Fruit fly (Drosophila melanogaster) whole organism, embryonic: ENCODE measurements around the gene CG6972.

Experiments used
- Blimp-1 ChIP-seq: fragments of 200-800 bp; sonication (Bioruptor generic); optimal IDR thresholded peaks from 3 replicates; lab custom pipeline; 2018; ENCODE audit warnings: missing biosample characterization, missing genetic modification characterization, mild to moderate bottlenecking, moderate library complexity, missing genetic modification reagents
- CG10959 ChIP-seq: fragments of 200-800 bp; sonication (Bioruptor generic); IDR thresholded peaks from 2 replicates; pipeline ENCODE4 v1.3.6; 2022; ENCODE audit warnings: missing biosample characterization, missing genetic modification characterization
- CG11504 ChIP-seq: fragments of 200-800 bp; sonication (Bioruptor generic); optimal IDR thresholded peaks from 3 replicates; lab custom pipeline; 2019; ENCODE audit warnings: missing biosample characterization, mild to moderate bottlenecking, missing genetic modification characterization, moderate library complexity
- CG12071 ChIP-seq: fragments of 200-800 bp; sonication (Bioruptor generic); optimal IDR thresholded peaks from 3 replicates; lab custom pipeline; 2018; ENCODE audit warnings: missing biosample characterization, mild to moderate bottlenecking, missing genetic modification characterization
- CG12104 ChIP-seq: fragments of 200-800 bp; sonication (Bioruptor generic); optimal IDR thresholded peaks from 3 replicates; lab custom pipeline; 2016; ENCODE audit warnings: missing biosample characterization, missing genetic modification characterization
- CG12219 ChIP-seq: fragments of 200-800 bp; sonication (Bioruptor generic); optimal IDR thresholded peaks from 3 replicates; lab custom pipeline; 2018; ENCODE audit warnings: missing biosample characterization, mild to moderate bottlenecking, missing genetic modification characterization
- CG13123 ChIP-seq: fragments of 200-800 bp; sonication (Bioruptor generic); optimal IDR thresholded peaks from 2 replicates; lab custom pipeline; 2016; ENCODE audit warnings: missing biosample characterization, missing genetic modification characterization
- CG14014 ChIP-seq: fragments of 200-800 bp; sonication (Bioruptor generic); IDR thresholded peaks from 2 replicates; pipeline ENCODE4 v1.3.6; 2022; ENCODE audit warnings: missing biosample characterization, missing genetic modification characterization
- CG14050 ChIP-seq: fragments of 200-800 bp; sonication (Bioruptor generic); IDR thresholded peaks from 3 replicates; pipeline ENCODE4 v1.3.6; 2022; ENCODE audit warnings: missing biosample characterization, missing genetic modification characterization
- CG15479 ChIP-seq: fragments of 200-800 bp; sonication (Bioruptor generic); optimal IDR thresholded peaks from 3 replicates; lab custom pipeline; 2019; ENCODE audit warnings: missing biosample characterization, mild to moderate bottlenecking, missing genetic modification characterization, moderate library complexity
- CG15514 ChIP-seq: fragments of 200-800 bp; sonication (Bioruptor generic); optimal IDR thresholded peaks from 3 replicates; lab custom pipeline; 2017; ENCODE audit warnings: missing biosample characterization, missing genetic modification characterization, mild to moderate bottlenecking, moderate library complexity, missing genetic modification reagents
- CG16815 ChIP-seq: fragments of 200-800 bp; sonication (Bioruptor generic); optimal IDR thresholded peaks from 3 replicates; lab custom pipeline; 2017; ENCODE audit warnings: missing biosample characterization, mild to moderate bottlenecking, missing genetic modification characterization
- CG18262 ChIP-seq: fragments of 200-800 bp; optimal IDR thresholded peaks from 3 replicates; lab custom pipeline; 2019; ENCODE audit warnings: missing biosample characterization, mild to moderate bottlenecking, missing genetic modification characterization, moderate library complexity
- CG18476 ChIP-seq: fragments of 200-800 bp; sonication (Bioruptor generic); optimal IDR thresholded peaks from 2 replicates; lab custom pipeline; 2016; ENCODE audit warnings: missing biosample characterization, mild to moderate bottlenecking, missing genetic modification characterization
- CG3407 ChIP-seq: fragments of 200-800 bp; sonication (Bioruptor generic); optimal IDR thresholded peaks from 2 replicates; lab custom pipeline; 2018; ENCODE audit warnings: missing biosample characterization, mild to moderate bottlenecking, missing genetic modification characterization
- CG4328 ChIP-seq: fragments of 200-800 bp; sonication (Bioruptor generic); optimal IDR thresholded peaks from 3 replicates; lab custom pipeline; 2017; ENCODE audit warnings: missing biosample characterization, missing genetic modification reagents, missing genetic modification characterization
- CG4404 ChIP-seq: fragments of 200-800 bp; sonication (Bioruptor generic); IDR thresholded peaks from 2 replicates; pipeline ENCODE4 v1.3.6; 2022; ENCODE audit warnings: missing biosample characterization, missing genetic modification characterization
- CG6175 ChIP-seq: fragments of 200-800 bp; sonication (Bioruptor generic); IDR thresholded peaks from 3 replicates; pipeline ENCODE4 v1.3.6; 2022; ENCODE audit warnings: missing biosample characterization, missing genetic modification characterization
- CG6813 ChIP-seq: fragments of 200-800 bp; sonication (Bioruptor generic); optimal IDR thresholded peaks from 2 replicates; lab custom pipeline; 2017; ENCODE audit warnings: missing biosample characterization, missing genetic modification characterization, mild to moderate bottlenecking, moderate library complexity, missing genetic modification reagents
- CG6854 ChIP-seq: fragments of 200-800 bp; sonication (Bioruptor generic); optimal IDR thresholded peaks from 3 replicates; lab custom pipeline; 2017; ENCODE audit warnings: missing biosample characterization, mild to moderate bottlenecking, missing genetic modification characterization
- CG8089 ChIP-seq: fragments of 200-800 bp; sonication (Bioruptor generic); optimal IDR thresholded peaks from 3 replicates; lab custom pipeline; 2016; ENCODE audit warnings: missing biosample characterization, missing genetic modification characterization
- CG9215 ChIP-seq: fragments of 200-800 bp; sonication (Bioruptor generic); IDR thresholded peaks from 2 replicates; pipeline ENCODE4 v1.3.6; 2022; ENCODE audit warnings: missing biosample characterization, missing genetic modification characterization
- CG9609 ChIP-seq: fragments of 200-800 bp; sonication (Bioruptor generic); optimal IDR thresholded peaks from 3 replicates; lab custom pipeline; 2016; ENCODE audit warnings: missing biosample characterization, missing genetic modification characterization
- CG9797 ChIP-seq: fragments of 200-800 bp; sonication (Bioruptor generic); optimal IDR thresholded peaks from 3 replicates; lab custom pipeline; 2018; ENCODE audit warnings: missing biosample characterization, mild to moderate bottlenecking, missing genetic modification characterization
- CG9932 ChIP-seq: fragments of 200-800 bp; sonication (Bioruptor generic); IDR thresholded peaks from 2 replicates; pipeline ENCODE4 v1.3.6; 2022; ENCODE audit warnings: missing biosample characterization, missing genetic modification characterization
- Ets97D ChIP-seq: fragments of 200-800 bp; sonication (Bioruptor generic); optimal IDR thresholded peaks from 3 replicates; lab custom pipeline; 2016; ENCODE audit warnings: missing biosample characterization, missing genetic modification characterization
- HLH54F ChIP-seq: fragments of 200-800 bp; sonication (Bioruptor generic); optimal IDR thresholded peaks from 3 replicates; lab custom pipeline; 2016; ENCODE audit warnings: missing biosample characterization, missing genetic modification characterization
- Nf-YC ChIP-seq: fragments of 200-800 bp; optimal IDR thresholded peaks from 3 replicates; lab custom pipeline; 2019; ENCODE audit warnings: missing biosample characterization, mild to moderate bottlenecking, missing genetic modification characterization, moderate library complexity
- Opbp ChIP-seq: fragments of 200-800 bp; sonication (Bioruptor generic); IDR thresholded peaks from 3 replicates; pipeline ENCODE4 v1.3.6; 2022; ENCODE audit warnings: missing biosample characterization, missing genetic modification characterization; ENCODE audit not compliant: partially characterized antibody
- Side ChIP-seq: fragments of 200-800 bp; sonication (Bioruptor generic); optimal IDR thresholded peaks from 2 replicates; lab custom pipeline; 2016; ENCODE audit warnings: missing biosample characterization, missing genetic modification characterization
- Sin3A ChIP-seq: fragments of >200 bp; optimal IDR thresholded peaks from 2 replicates; lab custom pipeline; 2018
- Sox102F ChIP-seq: fragments of 200-800 bp; sonication (Bioruptor generic); optimal IDR thresholded peaks from 2 replicates; lab custom pipeline; 2018; ENCODE audit warnings: missing biosample characterization, mild to moderate bottlenecking, missing genetic modification characterization, moderate library complexity
- YL-1 ChIP-seq: fragments of 200-800 bp; sonication (Bioruptor generic); optimal IDR thresholded peaks from 3 replicates; lab custom pipeline; 2017; ENCODE audit warnings: missing biosample characterization, mild to moderate bottlenecking, missing genetic modification characterization
- btn ChIP-seq: fragments of 200-800 bp; sonication (Bioruptor generic); optimal IDR thresholded peaks from 2 replicates; lab custom pipeline; 2016; ENCODE audit warnings: missing biosample characterization, missing genetic modification characterization
- cas ChIP-seq: fragments of 200-800 bp; sonication (Bioruptor generic); IDR thresholded peaks from 2 replicates; pipeline ENCODE4 v1.3.6; 2022; ENCODE audit warnings: missing biosample characterization, missing genetic modification characterization
- disco-r ChIP-seq: fragments of 200-800 bp; sonication (Bioruptor generic); optimal IDR thresholded peaks from 2 replicates; lab custom pipeline; 2016; ENCODE audit warnings: missing biosample characterization, missing genetic modification characterization
- en ChIP-seq: fragments of 200-800 bp; sonication (Bioruptor generic); optimal IDR thresholded peaks from 2 replicates; lab custom pipeline; 2016; ENCODE audit warnings: missing biosample characterization, missing genetic modification characterization
- esg ChIP-seq: fragments of 200-800 bp; sonication (Bioruptor generic); conservative IDR thresholded peaks from 2 replicates; pipeline ENCODE4 v1.3.6; 2022; ENCODE audit warnings: missing biosample characterization, missing genetic modification characterization
- exex ChIP-seq: fragments of 200-800 bp; sonication (Bioruptor generic); optimal IDR thresholded peaks from 4 replicates; lab custom pipeline; 2018; ENCODE audit warnings: missing biosample characterization, mild to moderate bottlenecking, missing genetic modification characterization, moderate library complexity
- gce ChIP-seq: fragments of 200-800 bp; sonication (Bioruptor generic); IDR thresholded peaks from 3 replicates; pipeline ENCODE4 v1.3.6; 2022; ENCODE audit warnings: missing biosample characterization, missing genetic modification characterization
- gcm2 ChIP-seq: fragments of 200-800 bp; sonication (Bioruptor generic); optimal IDR thresholded peaks from 2 replicates; lab custom pipeline; 2016; ENCODE audit warnings: missing biosample characterization, missing genetic modification characterization
- ind ChIP-seq: fragments of 200-800 bp; sonication (Bioruptor generic); optimal IDR thresholded peaks from 3 replicates; lab custom pipeline; 2016; ENCODE audit warnings: missing biosample characterization, missing genetic modification characterization
- lmd ChIP-seq: fragments of 200-800 bp; sonication (Bioruptor generic); IDR thresholded peaks from 2 replicates; pipeline ENCODE4 v1.3.6; 2022; ENCODE audit warnings: missing biosample characterization, missing genetic modification characterization
- pita ChIP-seq: fragments of 200-800 bp; sonication (Bioruptor generic); optimal IDR thresholded peaks from 2 replicates; lab custom pipeline; 2017; ENCODE audit warnings: missing biosample characterization, mild to moderate bottlenecking, missing genetic modification characterization
- run ChIP-seq: fragments of 200-800 bp; sonication (Bioruptor generic); optimal IDR thresholded peaks from 3 replicates; lab custom pipeline; 2018; ENCODE audit warnings: missing biosample characterization, mild to moderate bottlenecking, missing genetic modification characterization
- sisA ChIP-seq: fragments of 200-800 bp; sonication (Bioruptor generic); IDR thresholded peaks from 2 replicates; pipeline ENCODE4 v1.3.6; 2022; ENCODE audit warnings: missing biosample characterization, missing genetic modification characterization
- slbo ChIP-seq: fragments of 200-800 bp; sonication (Bioruptor generic); IDR thresholded peaks from 2 replicates; pipeline ENCODE4 v1.3.6; 2022; ENCODE audit warnings: missing biosample characterization, missing genetic modification characterization
- sqz ChIP-seq: fragments of 200-800 bp; sonication (Bioruptor generic); optimal IDR thresholded peaks from 3 replicates; lab custom pipeline; 2018; ENCODE audit warnings: missing biosample characterization, mild to moderate bottlenecking, missing genetic modification characterization
- tio ChIP-seq: fragments of 200-800 bp; sonication (Bioruptor generic); optimal IDR thresholded peaks from 2 replicates; lab custom pipeline; 2017; ENCODE audit warnings: missing biosample characterization, missing genetic modification characterization, inconsistent platforms
- trem ChIP-seq: fragments of 200-800 bp; optimal IDR thresholded peaks from 3 replicates; lab custom pipeline; 2019; ENCODE audit warnings: missing biosample characterization, mild to moderate bottlenecking, missing genetic modification characterization, moderate library complexity
- tup ChIP-seq: fragments of 200-800 bp; sonication (Bioruptor generic); optimal IDR thresholded peaks from 2 replicates; lab custom pipeline; 2016; ENCODE audit warnings: missing biosample characterization, mild to moderate bottlenecking, missing genetic modification characterization, moderate library complexity
- zfh1 ChIP-seq: fragments of 200-800 bp; sonication (Bioruptor generic); IDR thresholded peaks from 3 replicates; pipeline ENCODE4 v1.3.6; 2022; ENCODE audit warnings: missing biosample characterization, missing genetic modification characterization

The CG6972 gene

dm6 chr3R:22747423-22748090 lies 45.8 kb downstream of the CG6972 start, which contains the start of gene CG17141 (continued):
- no peak for TF ChIP-seq CG11504 (tag; lab: Kevin White, UChicago)
- no peak for TF ChIP-seq Nf-YC (tag; lab: Kevin White, UChicago)
- TF ChIP-seq CG16815 (GFP tag; lab: Kevin White, UChicago) = no peak
- no peak for TF ChIP-seq pita (GFP tag; lab: Kevin White, UChicago)
- TF ChIP-seq CG9609 (GFP tag; lab: Kevin White, UChicago) = no peak
- TF ChIP-seq en (GFP tag; lab: Kevin White, UChicago) = no peak
- TF ChIP-seq HLH54F (GFP tag; lab: Kevin White, UChicago) = no peak
- no peak for TF ChIP-seq Sox102F (GFP tag; lab: Kevin White, UChicago)
- no peak for TF ChIP-seq CG6813 (GFP tag; lab: Kevin White, UChicago)
- no peak for TF ChIP-seq CG14014 (GFP tag; lab: Robert Waterston, UW)
- no peak for TF ChIP-seq Opbp
- TF ChIP-seq CG4328 (GFP tag; lab: Kevin White, UChicago) = no peak
- peak; percentile 72 for TF ChIP-seq CG15514 (GFP tag; lab: Kevin White, UChicago)
- no peak for TF ChIP-seq CG9932 (GFP tag; lab: Robert Waterston, UW)
- peak; percentile 36 for TF ChIP-seq trem (tag; lab: Kevin White, UChicago)
- no peak for TF ChIP-seq btn
- no peak for TF ChIP-seq CG12071 (GFP tag; lab: Kevin White, UChicago)
- peak; percentile 67 for TF ChIP-seq YL-1
- no peak for TF ChIP-seq zfh1 (GFP tag; lab: Robert Waterston, UW)
- TF ChIP-seq CG9215 (GFP tag; lab: Robert Waterston, UW) = no peak
- no peak for TF ChIP-seq sisA
- no peak for TF ChIP-seq CG15479 (GFP tag; lab: Kevin White, UChicago)
- TF ChIP-seq gcm2 (GFP tag; lab: Kevin White, UChicago) = no peak
- TF ChIP-seq Ets97D = peak; percentile 31
- no peak for TF ChIP-seq CG10959 (GFP tag; lab: Robert Waterston, UW)
- TF ChIP-seq exex (tag; lab: Kevin White, UChicago) = no peak
- TF ChIP-seq CG12104 (GFP tag; lab: Kevin White, UChicago) = no peak
- TF ChIP-seq sqz (GFP tag; lab: Kevin White, UChicago) = no peak
- no peak for TF ChIP-seq CG4404 (GFP tag; lab: Robert Waterston, UW)
- no peak for TF ChIP-seq gce
- TF ChIP-seq run = no peak
- no peak for TF ChIP-seq CG18476 (GFP tag; lab: Kevin White, UChicago)
- no peak for TF ChIP-seq tio
- no peak for TF ChIP-seq CG14050 (GFP tag; lab: Robert Waterston, UW)
- TF ChIP-seq ind (GFP tag; lab: Kevin White, UChicago) = no peak
- no peak for TF ChIP-seq CG8089 (GFP tag; lab: Kevin White, UChicago)
- no peak for TF ChIP-seq CG6854 (GFP tag; lab: Kevin White, UChicago)
- TF ChIP-seq Blimp-1 = no peak
- TF ChIP-seq slbo (GFP tag; lab: Robert Waterston, UW) = no peak
- no peak for TF ChIP-seq cas
- TF ChIP-seq lmd = no peak
- no peak for TF ChIP-seq CG13123 (GFP tag; lab: Kevin White, UChicago)
- no peak for TF ChIP-seq CG12219 (GFP tag; lab: Kevin White, UChicago)
- TF ChIP-seq tup (GFP tag; lab: Kevin White, UChicago) = no peak
- no peak for TF ChIP-seq Side (GFP tag; lab: Kevin White, UChicago)
- peak; percentile 52 for TF ChIP-seq CG9797 (GFP tag; lab: Kevin White, UChicago)
- TF ChIP-seq CG6175 = no peak
- no peak for TF ChIP-seq disco-r (GFP tag; lab: Kevin White, UChicago)
- no peak for TF ChIP-seq CG3407 (GFP tag; lab: Kevin White, UChicago)
- no peak for TF ChIP-seq CG18262 (tag; lab: Kevin White, UChicago)
- peak; percentile 22 for TF ChIP-seq Sin3A (lab: Kevin White, UChicago)
- no peak for TF ChIP-seq esg
